Worm (Caenorhabditis elegans) whole organism, early embryonic: ENCODE results near the gene nap-1.

ENCODE experiments used
- aly-1 ChIP-seq: sonication (generic microtip); optimal IDR thresholded peaks from 2 replicates; lab custom pipeline; 2016; ENCODE audit warnings: missing genetic modification characterization, missing compliant biosample characterization
- ama-1 ChIP-seq: fragments of 150-350 bp; optimal IDR thresholded peaks from 2 replicates; lab custom pipeline; 2014
- ceh-36 ChIP-seq: sonication (generic microtip); optimal IDR thresholded peaks from 2 replicates; lab custom pipeline; 2016; ENCODE audit warnings: missing genetic modification characterization, inconsistent platforms, missing compliant biosample characterization
- hmg-4 ChIP-seq: fragments of 200-800 bp; sonication (Bioruptor generic); optimal IDR thresholded peaks from 2 replicates; lab custom pipeline; 2018; ENCODE audit warnings: mild to moderate bottlenecking, missing genetic modification characterization, missing compliant biosample characterization
- hnd-1 ChIP-seq: sonication (generic microtip); optimal IDR thresholded peaks from 2 replicates; lab custom pipeline; 2016; ENCODE audit warnings: missing genetic modification characterization, missing compliant biosample characterization
- pes-1 ChIP-seq: fragments of 200-800 bp; sonication (Bioruptor generic); IDR thresholded peaks from 2 replicates; pipeline ENCODE4 v1.3.6; 2022; ENCODE audit warnings: missing genetic modification reagents, missing genetic modification characterization, missing compliant biosample characterization
- sea-1 ChIP-seq: fragments of 200-800 bp; sonication (Bioruptor generic); conservative IDR thresholded peaks from 2 replicates; pipeline ENCODE4 v1.3.6; 2022; ENCODE audit warnings: missing genetic modification characterization, missing compliant biosample characterization
- tbx-37 ChIP-seq: fragments of 200-800 bp; sonication (Bioruptor generic); conservative IDR thresholded peaks from 2 replicates; pipeline ENCODE4 v1.3.6; 2022; ENCODE audit warnings: missing genetic modification reagents, missing genetic modification characterization, missing compliant biosample characterization
- tra-4 ChIP-seq: sonication (generic microtip); optimal IDR thresholded peaks from 2 replicates; lab custom pipeline; 2017; ENCODE audit warnings: missing genetic modification characterization, missing compliant biosample characterization

ce11 chrIV:8333034-8333433, 46.1 kb downstream of the nap-1 start:
- TF ChIP-seq aly-1: no peak
- no peak for TF ChIP-seq tra-4 (tag; lab: Kevin White, UChicago)
- no peak for TF ChIP-seq sea-1 (GFP tag; lab: Robert Waterston, UW)
- TF ChIP-seq tbx-37 (GFP tag; lab: Robert Waterston, UW): no peak
- TF ChIP-seq ama-1 (lab: Kevin White, UChicago): no peak
- no peak for TF ChIP-seq ceh-36 (tag; lab: Kevin White, UChicago)
- no peak for TF ChIP-seq pes-1 (GFP tag; lab: Robert Waterston, UW)
- TF ChIP-seq hnd-1 (tag; lab: Kevin White, UChicago): no peak
- no peak for TF ChIP-seq hmg-4 (GFP tag; lab: Kevin White, UChicago)
